Worm (Caenorhabditis elegans) whole organism, L3 larva: ENCODE measurements around the gene R07E3.6.

Experiments used
- ZK546.5 ChIP-seq: sonication (generic microtip); optimal IDR thresholded peaks from 2 replicates; lab custom pipeline; 2017; ENCODE audit warnings: missing biosample characterization, missing genetic modification characterization
- aly-2 ChIP-seq: fragments of 150-350 bp; optimal IDR thresholded peaks from 2 replicates; lab custom pipeline; 2014; ENCODE audit warnings: missing biosample characterization, missing genetic modification characterization
- ama-1 ChIP-seq: fragments of 150-350 bp; optimal IDR thresholded peaks from 2 replicates; lab custom pipeline; 2018
- nhr-11 ChIP-seq: fragments of 150-350 bp; optimal IDR thresholded peaks from 2 replicates; lab custom pipeline; 2014; ENCODE audit warnings: missing biosample characterization, missing genetic modification characterization
- zag-1 ChIP-seq: fragments of 150-350 bp; optimal IDR thresholded peaks from 2 replicates; lab custom pipeline; 2014; ENCODE audit warnings: missing biosample characterization, missing genetic modification characterization

DNA sequence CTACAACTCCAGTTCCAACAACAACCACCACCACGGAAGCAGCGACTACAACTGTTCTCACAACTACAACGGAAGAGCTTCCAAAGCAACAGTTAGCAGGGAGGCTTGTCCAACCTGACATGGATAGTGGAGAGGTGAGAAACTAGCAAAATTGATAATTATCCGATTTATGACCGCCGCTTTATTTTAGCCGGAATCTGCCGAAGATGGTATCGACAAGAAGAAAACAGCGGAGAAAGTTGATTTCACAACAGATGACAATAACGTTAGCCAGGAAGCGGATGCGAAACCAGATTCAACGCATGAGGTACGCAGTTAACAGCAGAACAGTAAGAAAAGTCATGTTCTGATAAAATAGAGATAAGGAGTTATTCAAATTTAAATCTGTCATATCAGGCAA is 915 bp downstream of the R07E3.6 start:
- no peak for TF ChIP-seq zag-1 (tag; lab: Kevin White, UChicago)
- TF ChIP-seq aly-2 (tag; lab: Kevin White, UChicago): no peak
- no peak for TF ChIP-seq ZK546.5 (tag; lab: Kevin White, UChicago)
- no peak for TF ChIP-seq ama-1 (lab: Kevin White, UChicago)
- no peak for TF ChIP-seq nhr-11 (tag; lab: Kevin White, UChicago)
